Worm (Caenorhabditis elegans): ENCODE measurements around the gene F59E12.1.

F59E12.1 gene

DNA sequence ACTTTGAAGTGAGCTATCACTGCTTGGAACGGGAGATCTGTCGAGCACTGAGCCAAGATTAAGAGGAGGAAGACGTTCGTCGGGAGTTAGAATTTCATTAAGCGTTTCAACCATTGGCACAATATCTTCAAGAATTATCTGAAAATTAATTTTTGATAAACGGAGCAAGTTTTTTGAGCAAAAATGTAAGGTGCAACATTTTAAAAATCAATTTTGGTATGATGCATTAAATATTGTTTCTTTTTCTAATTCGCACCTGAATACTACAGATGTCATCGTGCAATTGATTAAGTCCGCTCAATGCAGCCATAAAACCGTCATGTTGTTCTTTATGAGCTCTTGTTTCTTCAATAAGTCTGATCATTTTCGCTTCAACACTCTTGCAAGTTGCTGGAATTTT lies 6.0 kb upstream of the F59E12.1 start, which contains the start of gene ddl-1:
Gene ddl-1, minus strand, starts transcription at position 101 of the 400 bp plus-strand sequence.
- no peak for TF ChIP-seq sem-2 (GFP tag; optimal IDR thresholded peaks at IDR 0.05)
- no peak for TF ChIP-seq ceh-83 (GFP tag; optimal IDR thresholded peaks at IDR 0.05)
- TF ChIP-seq blmp-1 (tag; optimal IDR thresholded peaks at IDR 0.05): no peak

DNA sequence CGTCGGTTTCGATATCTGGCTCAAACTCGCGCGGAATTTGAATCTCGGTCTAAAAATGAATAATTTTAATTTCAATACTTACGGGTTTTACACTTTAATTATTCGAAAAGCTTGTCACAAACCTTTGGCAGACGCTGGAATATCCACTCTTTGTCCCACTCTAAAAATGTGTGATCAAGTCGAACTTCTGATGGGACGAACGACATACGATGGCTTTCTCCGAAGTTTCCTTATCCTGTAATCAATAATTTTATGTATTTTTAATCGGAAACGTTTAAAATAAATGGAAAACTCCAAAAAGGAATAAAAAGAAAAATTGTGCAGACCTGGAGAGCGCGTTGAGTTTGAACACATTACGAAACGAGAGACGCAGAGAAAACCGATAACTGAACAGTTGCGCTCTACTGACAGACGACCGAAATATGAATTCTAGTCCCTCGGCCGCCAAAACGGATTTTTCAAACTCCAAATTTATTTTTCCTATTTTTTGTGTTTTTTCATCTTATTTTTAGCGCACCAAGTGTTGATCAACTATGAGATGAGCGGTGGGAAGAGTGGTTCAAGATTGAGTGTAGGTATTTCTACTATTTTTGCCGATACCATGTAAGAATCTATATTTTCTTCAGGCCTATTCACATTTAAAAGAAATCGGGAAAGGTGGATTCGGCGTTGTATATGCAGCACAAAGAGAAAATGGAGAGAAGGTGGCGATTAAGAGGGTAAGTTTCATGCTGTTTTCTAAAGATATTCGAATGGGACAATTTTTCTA lies 4.9 kb upstream of the F59E12.1 start, which contains the start of the genes sam-4, F59E12.17 and zyg-1:
Gene sam-4, minus strand, starts transcription at position 51 of the 769 bp plus-strand sequence.
Gene F59E12.17, minus strand, starts transcription at position 235 of the 769 bp plus-strand sequence.
Gene zyg-1, plus strand, starts transcription at position 513 of the 769 bp plus-strand sequence.
- TF ChIP-seq flh-1 (GFP tag; optimal IDR thresholded peaks at IDR 0.05): no peak
- TF ChIP-seq mab-5 (tag; optimal IDR thresholded peaks at IDR 0.05): no peak
- peak; percentile 1 for TF ChIP-seq unc-62 (GFP tag; optimal IDR thresholded peaks at IDR 0.05)
- TF ChIP-seq nhr-76 (tag; optimal IDR thresholded peaks at IDR 0.05): no peak
- peak; percentile 88 for TF ChIP-seq mep-1 (tag; optimal IDR thresholded peaks at IDR 0.05)
- TF ChIP-seq cnd-1 (tag; optimal IDR thresholded peaks at IDR 0.05): no peak
- no peak for TF ChIP-seq sem-2 (GFP tag; optimal IDR thresholded peaks at IDR 0.05)
- TF ChIP-seq ceh-39 (tag; optimal IDR thresholded peaks at IDR 0.05): peak; percentile 96
- TF ChIP-seq lin-13 (tag; optimal IDR thresholded peaks at IDR 0.05): peak; percentile 6
- TF ChIP-seq nhr-237 (tag; optimal IDR thresholded peaks at IDR 0.05): peak; percentile 40
- TF ChIP-seq hlh-1 (tag; optimal IDR thresholded peaks at IDR 0.05): peak; percentile 76
- peak; percentile 80 for TF ChIP-seq lsy-2 (tag; optimal IDR thresholded peaks at IDR 0.05)
- TF ChIP-seq nhr-2 (tag; optimal IDR thresholded peaks at IDR 0.05): peak; percentile 23
- peak; percentile 28 for TF ChIP-seq pha-4 (tag; optimal IDR thresholded peaks at IDR 0.05)
- peak; percentile 32 for TF ChIP-seq sptf-1 (tag; optimal IDR thresholded peaks at IDR 0.05)

DNA sequence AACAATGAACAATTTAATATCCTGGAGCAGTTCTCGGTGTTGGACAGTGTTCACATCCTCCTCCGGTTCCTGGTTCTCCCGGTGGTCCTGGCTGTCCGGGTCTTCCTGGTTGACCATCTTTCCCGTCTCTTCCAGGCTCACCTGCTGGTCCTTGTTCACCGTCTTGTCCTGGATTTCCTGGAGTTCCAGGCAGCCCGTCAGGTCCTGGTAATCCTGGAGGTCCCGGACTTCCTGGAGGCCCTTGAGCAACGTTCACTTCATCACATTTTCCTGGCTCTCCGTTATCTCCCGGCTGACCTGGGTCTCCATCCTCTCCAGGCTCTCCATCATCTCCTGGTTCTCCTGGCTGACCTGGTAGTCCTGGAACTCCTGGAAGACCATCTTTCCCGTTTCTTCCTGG lies 2.9 kb upstream of the F59E12.1 start:
- TF ChIP-seq hlh-1 (tag; optimal IDR thresholded peaks at IDR 0.05): no peak
- TF ChIP-seq snpc-4 (tag; optimal IDR thresholded peaks at IDR 0.05): no peak
- no peak for TF ChIP-seq ham-2 (GFP tag; optimal IDR thresholded peaks at IDR 0.05)
- TF ChIP-seq mls-2 (tag; optimal IDR thresholded peaks at IDR 0.05): no peak
- TF ChIP-seq sptf-1 (tag; optimal IDR thresholded peaks at IDR 0.05): no peak
- no peak for TF ChIP-seq ceh-83 (GFP tag; optimal IDR thresholded peaks at IDR 0.05)
- TF ChIP-seq ceh-39 (tag; optimal IDR thresholded peaks at IDR 0.05): no peak
- TF ChIP-seq ztf-11 (tag; optimal IDR thresholded peaks at IDR 0.05): no peak
- TF ChIP-seq nhr-237 (tag; optimal IDR thresholded peaks at IDR 0.05): no peak
- TF ChIP-seq unc-39 (tag; optimal IDR thresholded peaks at IDR 0.05): no peak
- no peak for TF ChIP-seq lsy-2 (tag; optimal IDR thresholded peaks at IDR 0.05)

DNA sequence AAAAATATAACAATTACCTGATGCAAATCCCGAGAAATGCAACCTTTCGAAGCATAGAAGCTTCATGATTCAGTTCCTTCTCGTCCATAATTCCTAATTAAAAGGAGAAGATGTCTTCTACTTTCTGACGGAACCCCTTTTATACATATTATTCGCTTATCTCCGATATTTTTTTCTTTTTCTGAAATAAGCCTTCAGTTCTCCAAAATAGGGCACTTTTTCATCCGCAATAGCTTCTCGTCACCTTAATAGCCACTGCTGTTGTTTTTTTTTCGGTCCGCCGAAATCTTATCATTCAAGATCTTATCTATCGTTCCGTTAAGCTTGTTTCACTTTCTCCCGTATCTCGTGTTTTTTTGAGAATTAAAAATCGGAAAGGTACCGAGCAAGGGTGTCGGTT lies 2.0 kb upstream of the F59E12.1 start, which contains the start of gene bli-2:
Gene bli-2, minus strand, starts transcription at position 101 of the 400 bp plus-strand sequence.
- TF ChIP-seq unc-39 (tag; optimal IDR thresholded peaks at IDR 0.05): no peak
- TF ChIP-seq zip-8 (tag; optimal IDR thresholded peaks at IDR 0.05): no peak
- no peak for TF ChIP-seq ceh-39 (tag; optimal IDR thresholded peaks at IDR 0.05)
- TF ChIP-seq sptf-1 (tag; optimal IDR thresholded peaks at IDR 0.05): no peak
- no peak for TF ChIP-seq nhr-28 (tag; optimal IDR thresholded peaks at IDR 0.05)
- no peak for TF ChIP-seq nhr-2 (tag; optimal IDR thresholded peaks at IDR 0.05)
- no peak for TF ChIP-seq mep-1 (tag; optimal IDR thresholded peaks at IDR 0.05)
- no peak for TF ChIP-seq nhr-76 (tag; optimal IDR thresholded peaks at IDR 0.05)
- no peak for TF ChIP-seq ceh-43 (GFP tag; optimal IDR thresholded peaks at IDR 0.05)
- no peak for TF ChIP-seq sem-2 (GFP tag; optimal IDR thresholded peaks at IDR 0.05)
- no peak for TF ChIP-seq drap-1 (GFP tag; optimal IDR thresholded peaks at IDR 0.05)
- no peak for TF ChIP-seq elt-3 (tag; optimal IDR thresholded peaks at IDR 0.05)
- TF ChIP-seq nhr-237 (tag; optimal IDR thresholded peaks at IDR 0.05): no peak

DNA sequence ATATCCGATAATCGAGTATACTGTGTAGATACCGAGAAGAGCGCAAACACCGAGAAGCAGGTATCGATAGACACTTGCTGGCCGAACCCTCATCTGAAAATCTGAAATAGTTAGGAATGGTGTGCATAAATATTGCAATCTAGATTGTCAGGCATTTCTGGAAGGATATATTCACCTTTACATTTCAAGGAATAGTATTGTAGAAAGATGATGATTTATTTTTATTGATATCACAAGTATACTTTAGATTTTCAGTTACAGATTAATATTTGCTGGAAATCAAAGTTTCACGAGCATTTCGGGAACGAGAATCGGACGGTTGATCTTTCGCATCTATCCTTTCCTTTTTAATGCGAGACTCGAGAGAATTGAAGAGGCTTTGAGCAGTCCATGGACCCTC lies 5.4 kb downstream of the F59E12.1 start, which contains the start of gene fut-3:
Gene fut-3, minus strand, starts transcription at position 101 of the 400 bp plus-strand sequence.
- TF ChIP-seq ceh-39 (tag; optimal IDR thresholded peaks at IDR 0.05) (no peak), cnd-1 (tag; optimal IDR thresholded peaks at IDR 0.05) (no peak), ceh-83 (GFP tag; optimal IDR thresholded peaks at IDR 0.05) (no peak), pha-4 (tag; optimal IDR thresholded peaks at IDR 0.05) (no peak), nhr-28 (tag; optimal IDR thresholded peaks at IDR 0.05) (no peak), lin-32 (GFP tag; optimal IDR thresholded peaks at IDR 0.05) (no peak), lin-13 (tag; optimal IDR thresholded peaks at IDR 0.05) (no peak), sptf-1 (tag; optimal IDR thresholded peaks at IDR 0.05) (no peak), unc-120 (tag; optimal IDR thresholded peaks at IDR 0.05; ENCODE audit: poor library complexity, severe bottlenecking) (no peak)
